Fruit fly (Drosophila melanogaster) whole organism, embryonic: Measurements from ENCODE around the gene CG10845.

Experiments used
- B-H2 ChIP-seq: fragments of 200-800 bp; sonication (Bioruptor generic); optimal IDR thresholded peaks from 2 replicates; lab custom pipeline; 2018; ENCODE audit warnings: missing biosample characterization, mild to moderate bottlenecking, missing genetic modification characterization
- Blimp-1 ChIP-seq: fragments of 200-800 bp; sonication (Bioruptor generic); optimal IDR thresholded peaks from 3 replicates; lab custom pipeline; 2018; ENCODE audit warnings: missing biosample characterization, missing genetic modification characterization, mild to moderate bottlenecking, moderate library complexity, missing genetic modification reagents
- CG10654 ChIP-seq: fragments of 200-800 bp; sonication (Bioruptor generic); optimal IDR thresholded peaks from 2 replicates; lab custom pipeline; 2016; ENCODE audit warnings: missing biosample characterization, missing genetic modification characterization
- CG11093 ChIP-seq: fragments of 200-800 bp; sonication (Bioruptor generic); IDR thresholded peaks from 3 replicates; pipeline ENCODE4 v1.3.6; 2022; ENCODE audit warnings: missing biosample characterization, missing genetic modification characterization
- CG11696 ChIP-seq: fragments of 200-800 bp; sonication (Bioruptor generic); IDR thresholded peaks from 2 replicates; pipeline ENCODE4 v1.3.6; 2022; ENCODE audit warnings: missing biosample characterization, missing genetic modification characterization
- CG12071 ChIP-seq: fragments of 200-800 bp; sonication (Bioruptor generic); optimal IDR thresholded peaks from 3 replicates; lab custom pipeline; 2018; ENCODE audit warnings: missing biosample characterization, mild to moderate bottlenecking, missing genetic modification characterization
- CG13287 ChIP-seq: fragments of 200-800 bp; sonication (Bioruptor generic); IDR thresholded peaks from 2 replicates; pipeline ENCODE4 v1.3.6; 2022; ENCODE audit warnings: missing biosample characterization, missing genetic modification characterization; ENCODE audit not compliant: partially characterized antibody
- CG14441 ChIP-seq: fragments of 200-800 bp; sonication (Bioruptor generic); IDR thresholded peaks from 2 replicates; pipeline ENCODE4 v1.3.6; 2022; ENCODE audit warnings: missing biosample characterization, missing genetic modification characterization
- CG16815 ChIP-seq: fragments of 200-800 bp; sonication (Bioruptor generic); optimal IDR thresholded peaks from 3 replicates; lab custom pipeline; 2017; ENCODE audit warnings: missing biosample characterization, mild to moderate bottlenecking, missing genetic modification characterization
- CG18599 ChIP-seq: fragments of 200-800 bp; sonication (Bioruptor generic); optimal IDR thresholded peaks from 3 replicates; lab custom pipeline; 2017; ENCODE audit warnings: missing biosample characterization, missing genetic modification characterization, mild to moderate bottlenecking, moderate library complexity, missing genetic modification reagents
- CG2116 ChIP-seq: fragments of 200-800 bp; sonication (Bioruptor generic); optimal IDR thresholded peaks from 3 replicates; lab custom pipeline; 2018; ENCODE audit warnings: missing biosample characterization, mild to moderate bottlenecking, missing genetic modification characterization
- CG34376 ChIP-seq: fragments of 200-800 bp; sonication (Bioruptor generic); optimal IDR thresholded peaks from 2 replicates; lab custom pipeline; 2018; ENCODE audit warnings: missing biosample characterization, mild to moderate bottlenecking, missing genetic modification characterization
- CG3847 ChIP-seq: fragments of 200-800 bp; sonication (Bioruptor generic); IDR thresholded peaks from 2 replicates; pipeline ENCODE4 v1.3.6; 2022; ENCODE audit warnings: missing biosample characterization, missing genetic modification characterization
- CG43689 ChIP-seq: fragments of 200-800 bp; sonication (Bioruptor generic); IDR thresholded peaks from 2 replicates; pipeline ENCODE4 v1.3.6; 2022; ENCODE audit warnings: missing biosample characterization, missing genetic modification characterization
- CG4617 ChIP-seq: fragments of 200-800 bp; sonication (Bioruptor generic); optimal IDR thresholded peaks from 3 replicates; lab custom pipeline; 2016; ENCODE audit warnings: missing biosample characterization, missing genetic modification characterization, borderline replicate concordance
- CG6813 ChIP-seq: fragments of 200-800 bp; sonication (Bioruptor generic); optimal IDR thresholded peaks from 2 replicates; lab custom pipeline; 2017; ENCODE audit warnings: missing biosample characterization, missing genetic modification characterization, mild to moderate bottlenecking, moderate library complexity, missing genetic modification reagents
- CG7987 ChIP-seq: fragments of 200-800 bp; sonication (Bioruptor generic); optimal IDR thresholded peaks from 2 replicates; lab custom pipeline; 2018; ENCODE audit warnings: missing biosample characterization, mild to moderate bottlenecking, missing genetic modification characterization, moderate library complexity
- CG8290 ChIP-seq, 3 experiments: fragments of 200-800 bp; sonication (Bioruptor generic); optimal IDR thresholded peaks; 2 replicates each; lab custom pipeline; 2016 to 2019; ENCODE audit warnings: missing biosample characterization in 3 of 3, missing genetic modification characterization in 3 of 3, mild to moderate bottlenecking in 2 of 3, moderate library complexity in 1 of 3
- CG9797 ChIP-seq: fragments of 200-800 bp; sonication (Bioruptor generic); optimal IDR thresholded peaks from 3 replicates; lab custom pipeline; 2018; ENCODE audit warnings: missing biosample characterization, mild to moderate bottlenecking, missing genetic modification characterization
- CG9817 ChIP-seq: fragments of 200-800 bp; sonication (Bioruptor generic); optimal IDR thresholded peaks from 2 replicates; lab custom pipeline; 2018; ENCODE audit warnings: missing biosample characterization, mild to moderate bottlenecking, missing genetic modification characterization, moderate library complexity
- Eip74EF ChIP-seq, 2 experiments: fragments of 200-800 bp in 1 of 2; fragments of >200 bp in 1 of 2; sonication (Bioruptor generic) in 1 of 2; optimal IDR thresholded peaks; 2 replicates each; lab custom pipeline; 2017 to 2019; ENCODE audit warnings: missing biosample characterization in 2 of 2, missing genetic modification characterization in 2 of 2, mild to moderate bottlenecking in 1 of 2, moderate library complexity in 1 of 2
- Ets65A ChIP-seq: fragments of 200-800 bp; sonication (Bioruptor generic); peaks from one replicate; lab custom pipeline; 2016; ENCODE audit warnings: missing biosample characterization, missing genetic modification characterization
- H2.0 ChIP-seq: fragments of 200-800 bp; sonication (Bioruptor generic); IDR thresholded peaks from 2 replicates; pipeline ENCODE4 v1.3.6; 2022; ENCODE audit warnings: missing biosample characterization, missing genetic modification characterization
- Hmr ChIP-seq: fragments of 200-800 bp; sonication (Bioruptor generic); optimal IDR thresholded peaks from 3 replicates; lab custom pipeline; 2017; ENCODE audit warnings: mild to moderate bottlenecking, missing biosample characterization, missing genetic modification reagents, missing genetic modification characterization
- Jarid2 ChIP-seq: fragments of 200-800 bp; sonication (Bioruptor generic); optimal IDR thresholded peaks from 3 replicates; lab custom pipeline; 2017; ENCODE audit warnings: mild to moderate bottlenecking, missing biosample characterization, missing genetic modification reagents, missing genetic modification characterization
- Kr ChIP-seq: fragments of 200-800 bp; sonication (Bioruptor generic); optimal IDR thresholded peaks from 2 replicates; lab custom pipeline; 2017; ENCODE audit warnings: missing biosample characterization, mild to moderate bottlenecking, missing genetic modification characterization
- Rx ChIP-seq: fragments of 200-800 bp; sonication (Bioruptor generic); IDR thresholded peaks from 2 replicates; pipeline ENCODE4 v1.3.6; 2022; ENCODE audit warnings: missing biosample characterization, missing genetic modification characterization
- Sin3A ChIP-seq: fragments of >200 bp; optimal IDR thresholded peaks from 2 replicates; lab custom pipeline; 2018
- Sry-δ ChIP-seq: fragments of 200-800 bp; sonication (Bioruptor generic); optimal IDR thresholded peaks from 2 replicates; lab custom pipeline; 2016; ENCODE audit warnings: missing biosample characterization, missing genetic modification characterization
- Stat92E ChIP-seq, 3 experiments: fragments of >200 bp in 2 of 3; fragments of 200-800 bp in 1 of 3; sonication (Bioruptor generic) in 1 of 3; optimal IDR thresholded peaks; 2 replicates each; lab custom pipeline; 2017 to 2019; ENCODE audit warnings: missing biosample characterization in 3 of 3, missing genetic modification characterization in 3 of 3, mild to moderate bottlenecking in 1 of 3, moderate library complexity in 1 of 3
- abd-A ChIP-seq: fragments of 200-800 bp; sonication (Bioruptor generic); optimal IDR thresholded peaks from 3 replicates; lab custom pipeline; 2019; ENCODE audit warnings: missing biosample characterization, mild to moderate bottlenecking, missing genetic modification characterization, moderate library complexity
- ara ChIP-seq: fragments of 200-800 bp; sonication (Bioruptor generic); IDR thresholded peaks from 2 replicates; pipeline ENCODE4 v1.3.6; 2022; ENCODE audit warnings: missing biosample characterization, missing genetic modification characterization
- bowl ChIP-seq: fragments of 200-800 bp; sonication (Bioruptor generic); IDR thresholded peaks from 2 replicates; pipeline ENCODE4 v1.3.6; 2022; ENCODE audit warnings: missing biosample characterization, missing genetic modification characterization
- ci ChIP-seq: fragments of 200-800 bp; sonication (Bioruptor generic); IDR thresholded peaks from 3 replicates; pipeline ENCODE4 v1.3.6; 2022; ENCODE audit warnings: missing biosample characterization, missing genetic modification characterization
- fd64A ChIP-seq: fragments of 200-800 bp; sonication (Bioruptor generic); optimal IDR thresholded peaks from 3 replicates; lab custom pipeline; 2018; ENCODE audit warnings: missing biosample characterization, mild to moderate bottlenecking, missing genetic modification characterization
- lbe ChIP-seq: fragments of 200-800 bp; sonication (Bioruptor generic); optimal IDR thresholded peaks from 2 replicates; lab custom pipeline; 2016; ENCODE audit warnings: missing biosample characterization, mild to moderate bottlenecking, missing genetic modification characterization
- mirr ChIP-seq: fragments of 200-800 bp; sonication (Bioruptor generic); optimal IDR thresholded peaks from 3 replicates; lab custom pipeline; 2018; ENCODE audit warnings: missing biosample characterization, mild to moderate bottlenecking, missing genetic modification characterization
- nerfin-1 ChIP-seq: fragments of 200-800 bp; sonication (Bioruptor generic); optimal IDR thresholded peaks from 3 replicates; lab custom pipeline; 2019; ENCODE audit warnings: missing biosample characterization, mild to moderate bottlenecking, missing genetic modification characterization, moderate library complexity
- org-1 ChIP-seq: fragments of 200-800 bp; sonication (Bioruptor generic); optimal IDR thresholded peaks from 2 replicates; lab custom pipeline; 2017; ENCODE audit warnings: missing biosample characterization, missing genetic modification characterization
- pan ChIP-seq, 4 experiments: fragments of >200 bp in 3 of 4; fragments of 200-800 bp in 1 of 4; sonication (Bioruptor generic) in 1 of 4; optimal IDR thresholded peaks in 3 of 4; IDR thresholded peaks in 1 of 4; 2 replicates each; pipeline versions ENCODE4 v1.3.6 to Lab custom; 2017 to 2022; ENCODE audit warnings: missing biosample characterization in 2 of 4, missing genetic modification characterization in 2 of 4, mixed read lengths in 1 of 4
- pita ChIP-seq: fragments of 200-800 bp; sonication (Bioruptor generic); optimal IDR thresholded peaks from 2 replicates; lab custom pipeline; 2017; ENCODE audit warnings: missing biosample characterization, mild to moderate bottlenecking, missing genetic modification characterization
- ranshi ChIP-seq: fragments of 200-800 bp; sonication (Bioruptor generic); IDR thresholded peaks from 2 replicates; pipeline ENCODE4 v1.3.6; 2022; ENCODE audit warnings: missing biosample characterization, missing genetic modification characterization
- sd ChIP-seq: fragments of 200-800 bp; sonication (Bioruptor generic); optimal IDR thresholded peaks from 3 replicates; lab custom pipeline; 2018; ENCODE audit warnings: missing biosample characterization, mild to moderate bottlenecking, missing genetic modification characterization, moderate library complexity
- sim ChIP-seq: fragments of 200-800 bp; sonication (Bioruptor generic); IDR thresholded peaks from 2 replicates; pipeline ENCODE4 v1.3.6; 2022; ENCODE audit warnings: missing biosample characterization, missing genetic modification characterization
- trh ChIP-seq: fragments of 200-800 bp; sonication (Bioruptor generic); optimal IDR thresholded peaks from 2 replicates; lab custom pipeline; 2016; ENCODE audit warnings: missing biosample characterization, missing genetic modification characterization
- wek ChIP-seq: fragments of 200-800 bp; sonication (Bioruptor generic); optimal IDR thresholded peaks from 3 replicates; lab custom pipeline; 2018; ENCODE audit warnings: missing biosample characterization, mild to moderate bottlenecking, missing genetic modification characterization, moderate library complexity

The CG10845 gene

DNA sequence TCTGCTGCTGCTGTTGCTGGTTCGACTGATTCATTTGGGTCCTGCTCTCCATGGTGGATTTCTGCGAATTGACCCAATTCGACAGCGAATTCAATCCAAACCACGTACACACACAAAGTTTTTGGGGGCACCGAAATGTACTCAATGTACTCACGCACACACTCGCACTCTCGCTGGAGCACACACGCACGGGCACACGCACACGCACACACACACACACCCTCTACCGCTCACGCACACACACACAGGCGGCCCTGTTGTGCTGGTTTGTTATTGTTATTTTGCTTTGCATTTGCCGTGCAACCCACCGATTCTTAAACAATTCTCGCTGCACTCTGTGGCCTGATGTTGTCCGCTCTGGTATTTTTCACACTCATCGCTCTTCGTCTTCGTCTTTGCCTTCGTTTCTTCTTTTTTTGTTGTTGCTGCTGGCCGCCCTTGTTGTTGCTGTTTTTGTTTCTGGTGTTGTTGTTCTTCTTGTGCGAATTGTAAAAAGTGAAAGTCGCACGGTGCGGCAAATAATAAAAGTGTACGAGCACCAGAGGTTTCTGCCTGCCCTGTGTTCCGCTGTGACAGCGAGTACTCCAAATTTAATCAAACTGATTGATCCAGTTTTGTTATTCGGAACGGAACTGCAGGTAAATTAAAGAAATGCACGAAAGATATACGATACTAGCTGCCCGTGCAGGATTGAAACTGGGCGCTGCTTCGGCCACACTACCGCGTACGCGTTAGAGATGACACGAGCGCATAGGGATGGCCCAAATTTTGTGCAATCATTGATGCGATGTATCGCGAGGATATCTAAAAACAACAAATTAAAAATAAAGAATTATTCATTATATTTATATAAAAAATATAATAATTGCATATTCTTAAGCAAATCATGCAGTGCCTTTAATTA is 24.7 kb upstream of the CG10845 start, which contains the start of gene CG3744 (continued):
- TF ChIP-seq CG16815 (GFP tag; lab: Kevin White, UChicago), result peak; percentile 86
- TF ChIP-seq CG3847 (GFP tag; lab: Robert Waterston, UW), result peak; percentile 96
- TF ChIP-seq CG12071 (GFP tag; lab: Kevin White, UChicago), result peak; percentile 69
- TF ChIP-seq Stat92E (GFP tag; optimal IDR thresholded peaks at IDR 0.05; lab: Kevin White, UChicago), result no peak
- peak; percentile 83 for TF ChIP-seq CG11093 (GFP tag; lab: Robert Waterston, UW)
- TF ChIP-seq CG10654 (GFP tag; lab: Kevin White, UChicago), result peak; percentile 89
- TF ChIP-seq Ets65A (GFP tag; lab: Kevin White, UChicago), result peak; percentile 99
- no peak for TF ChIP-seq fd64A (GFP tag; lab: Kevin White, UChicago)
- TF ChIP-seq CG11696 (GFP tag; lab: Robert Waterston, UW), result peak; percentile 81
- peak; percentile 74 for TF ChIP-seq CG34376
- TF ChIP-seq pita (GFP tag; lab: Kevin White, UChicago), result no peak
- peak; percentile 41 for TF ChIP-seq sd (tag; lab: Kevin White, UChicago)
- peak; percentile 23 for TF ChIP-seq wek (GFP tag; lab: Kevin White, UChicago)
- TF ChIP-seq Sry-δ (GFP tag; lab: Kevin White, UChicago), result peak; percentile 92
- peak; percentile 82 for TF ChIP-seq CG43689 (GFP tag; lab: Robert Waterston, UW)
- TF ChIP-seq Kr (GFP tag; lab: Kevin White, UChicago), result no peak
- TF ChIP-seq abd-A (tag; lab: Kevin White, UChicago), result no peak
- peak; percentile 95 for TF ChIP-seq ranshi (GFP tag; lab: Robert Waterston, UW)
- TF ChIP-seq CG4617, result peak; percentile 78
- peak; percentile 67 for TF ChIP-seq CG2116 (GFP tag; lab: Kevin White, UChicago)
- peak; percentile 76 for TF ChIP-seq trh (GFP tag; lab: Kevin White, UChicago)
- TF ChIP-seq CG18599 (GFP tag; lab: Kevin White, UChicago), result peak; percentile 93
- peak; percentile 95 for TF ChIP-seq Hmr (GFP tag; lab: Kevin White, UChicago)
- TF ChIP-seq Rx (GFP tag; lab: Robert Waterston, UW), result peak; percentile 90
- peak; percentile 52 for TF ChIP-seq CG7987 (GFP tag; lab: Kevin White, UChicago)
- TF ChIP-seq mirr (GFP tag; lab: Kevin White, UChicago), result peak; percentile 74
- peak; percentile 94 for TF ChIP-seq H2.0 (GFP tag; lab: Robert Waterston, UW)
- TF ChIP-seq CG8290 (GFP tag; optimal IDR thresholded peaks at IDR 0.05; lab: Kevin White, UChicago), result peak; percentile 83
- TF ChIP-seq CG8290 (tag; optimal IDR thresholded peaks at IDR 0.05; lab: Kevin White, UChicago), result peak in 1 of 2 experiments; percentile 17
- TF ChIP-seq CG6813 (GFP tag; lab: Kevin White, UChicago), result peak; percentile 79
- TF ChIP-seq ara (GFP tag; lab: Robert Waterston, UW), result peak; percentile 92
- peak; percentile 58 for TF ChIP-seq org-1 (GFP tag; lab: Kevin White, UChicago)
- TF ChIP-seq Blimp-1 (GFP tag; lab: Kevin White, UChicago), result peak; percentile 95
- peak; percentile 94 for TF ChIP-seq CG14441 (GFP tag; lab: Robert Waterston, UW)
- peak; percentile 55 for TF ChIP-seq Jarid2 (GFP tag; lab: Kevin White, UChicago)
- TF ChIP-seq sim (GFP tag; lab: Robert Waterston, UW), result peak; percentile 49; the same call in 1 of the 2 replicates
- TF ChIP-seq B-H2 (GFP tag; lab: Kevin White, UChicago), result peak; percentile 95
- TF ChIP-seq nerfin-1 (tag; lab: Kevin White, UChicago), result peak; percentile 80
- TF ChIP-seq bowl (GFP tag; lab: Robert Waterston, UW), result peak; percentile 86
- TF ChIP-seq CG13287 (GFP tag; lab: Robert Waterston, UW), result peak; percentile 96
- TF ChIP-seq lbe (GFP tag; lab: Kevin White, UChicago), result peak; percentile 79
- TF ChIP-seq CG9797 (GFP tag; lab: Kevin White, UChicago), result peak; percentile 80
- TF ChIP-seq CG9817 (tag; lab: Kevin White, UChicago), result peak; percentile 95
- peak; percentile 95 for TF ChIP-seq ci
- peak; percentile 73 for TF ChIP-seq Sin3A (lab: Kevin White, UChicago)
- no peak for TF ChIP-seq pan (optimal IDR thresholded peaks at IDR 0.05; lab: Kevin White, UChicago)
- TF ChIP-seq pan (GFP tag; optimal IDR thresholded peaks at IDR 0.05 in 1 of 2, IDR thresholded peaks at IDR 0.05 in 1 of 2), result peak in 1 of 2 experiments; percentile 95
- TF ChIP-seq Eip74EF (GFP tag; optimal IDR thresholded peaks at IDR 0.05; lab: Kevin White, UChicago), result peak in 1 of 2 experiments; percentile 65
